Fruit fly (Drosophila melanogaster): Measurements from ENCODE around the gene CG5850.
A peak's percentile ranks its signal among the peaks of the same experiment; 100 is the strongest.

CG5850 gene

DNA sequence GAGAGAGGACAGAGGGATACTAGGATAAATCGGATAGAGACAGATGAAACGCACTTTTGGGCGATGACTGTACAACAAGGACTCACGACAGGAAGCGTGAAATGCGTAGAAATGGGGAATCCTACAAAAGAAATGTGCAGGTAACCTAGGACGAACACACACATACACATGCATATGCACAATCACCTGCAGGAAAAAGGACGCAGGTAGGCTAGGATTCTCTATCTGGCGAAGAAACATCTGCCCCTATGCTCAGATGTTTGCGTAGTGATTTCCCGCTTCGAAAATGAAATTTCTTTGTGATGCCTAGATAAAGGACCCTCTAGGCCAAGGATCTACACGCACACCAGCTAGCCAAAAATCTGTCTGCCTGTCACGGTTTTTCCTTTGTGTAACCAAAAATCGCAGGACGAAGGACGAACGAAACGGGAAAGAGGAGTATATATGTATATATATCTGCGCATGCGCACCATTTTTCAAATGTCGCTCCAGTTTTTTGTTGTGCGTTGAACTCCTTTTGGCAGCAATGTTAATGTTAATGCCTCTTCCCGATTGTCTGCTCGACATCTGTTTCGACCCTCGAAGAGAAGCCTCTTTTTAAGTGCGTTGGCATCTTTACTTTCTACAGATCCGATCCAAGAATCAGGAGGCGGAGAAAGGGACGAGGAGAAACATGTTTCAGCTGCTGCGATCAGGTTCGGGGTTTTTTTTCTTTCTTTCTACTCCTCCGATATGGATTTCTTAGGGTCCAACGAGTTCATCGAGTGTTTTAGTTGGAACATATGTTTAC, 24.6 kb upstream of the CG5850 start:
- no peak for TF ChIP-seq gl (tag; optimal IDR thresholded peaks at IDR 0.05)
- TF ChIP-seq EcR (GFP tag; optimal IDR thresholded peaks at IDR 0.05): peak; percentile 86
- TF ChIP-seq CG8301 (tag; optimal IDR thresholded peaks at IDR 0.05): no peak
- no peak for TF ChIP-seq CG10348 (GFP tag; IDR thresholded peaks at IDR 0.05)

DNA sequence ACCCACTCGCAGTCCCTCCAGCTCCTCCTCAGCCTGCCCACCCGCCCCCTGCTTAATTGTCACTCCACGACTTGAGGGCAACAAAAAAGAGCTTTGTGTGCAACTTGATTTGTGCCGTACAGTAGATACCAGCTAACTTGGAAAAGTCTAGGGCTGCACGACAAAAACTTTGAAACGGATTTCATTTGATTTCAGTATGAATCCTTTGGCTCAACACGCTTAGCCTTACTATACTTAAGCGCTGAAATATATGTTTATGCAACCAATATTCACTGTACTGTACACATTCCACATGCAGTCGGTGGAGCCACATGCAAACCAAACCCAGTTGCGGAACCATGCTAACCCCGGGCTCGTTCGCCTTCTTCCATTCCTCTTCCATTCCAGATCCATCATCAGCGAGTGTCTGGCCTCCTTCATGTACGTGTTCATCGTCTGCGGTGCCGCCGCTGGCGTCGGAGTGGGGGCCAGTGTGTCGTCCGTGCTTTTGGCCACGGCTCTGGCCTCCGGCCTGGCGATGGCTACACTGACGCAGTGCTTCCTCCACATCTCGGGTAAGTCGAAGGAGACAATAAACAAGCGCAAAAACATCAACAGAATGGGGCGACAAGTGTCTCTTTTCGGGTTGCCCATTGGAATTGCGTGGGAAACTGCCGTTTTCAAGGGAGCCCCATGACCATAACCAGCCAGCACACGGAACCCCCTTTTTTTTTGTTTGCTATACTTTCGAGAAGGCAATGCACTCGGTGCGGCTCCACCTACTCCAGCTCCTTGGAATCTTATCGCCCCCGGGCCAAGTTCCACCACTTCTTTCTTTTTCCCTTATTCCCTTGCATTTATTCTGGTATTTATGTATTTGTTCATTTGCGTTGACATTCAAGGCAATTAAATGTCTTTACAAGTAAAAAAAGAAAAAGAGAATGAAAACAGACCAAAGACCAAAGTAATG, 22.9 kb upstream of the CG5850 start:
- TF ChIP-seq rn (GFP tag; IDR thresholded peaks at IDR 0.05) (peak; percentile 90), CG4496 (GFP tag; IDR thresholded peaks at IDR 0.05) (peak; percentile 95), CG17806 (tag; optimal IDR thresholded peaks at IDR 0.05) (peak; percentile 94), Pif1A (GFP tag; optimal IDR thresholded peaks at IDR 0.05) (peak; percentile 93), D1 (tag; optimal IDR thresholded peaks at IDR 0.05) (peak; percentile 45), CG34367 (tag; optimal IDR thresholded peaks at IDR 0.05) (peak; percentile 92), CG9948 (tag; optimal IDR thresholded peaks at IDR 0.05) (peak; percentile 92), CG15710 (tag; optimal IDR thresholded peaks at IDR 0.05) (peak; percentile 94), Snoo (tag; optimal IDR thresholded peaks at IDR 0.05) (peak; percentile 81), CG8301 (tag; optimal IDR thresholded peaks at IDR 0.05) (peak; percentile 92), gl (tag; optimal IDR thresholded peaks at IDR 0.05) (peak; percentile 92), EcR (GFP tag; optimal IDR thresholded peaks at IDR 0.05) (peak; percentile 76), Ets98B (GFP tag; IDR thresholded peaks at IDR 0.05) (peak; percentile 95), CG10348 (GFP tag; IDR thresholded peaks at IDR 0.05) (0 out of 2 replicates have a peak, but pooled peaks have one; percentile 28), CG32121 (GFP tag; IDR thresholded peaks at IDR 0.05) (peak; percentile 89), fd96Ca (GFP tag; IDR thresholded peaks at IDR 0.05) (peak; percentile 97), CG13204 (GFP tag; optimal IDR thresholded peaks at IDR 0.05) (peak; percentile 89), CG14655 (GFP tag; optimal IDR thresholded peaks at IDR 0.05) (peak; percentile 94), Pif1B (GFP tag; optimal IDR thresholded peaks at IDR 0.05) (peak; percentile 95), CG12605 (GFP tag; IDR thresholded peaks at IDR 0.05) (peak; percentile 90), CG8159 (tag; optimal IDR thresholded peaks at IDR 0.05) (peak; percentile 93)

dm6 chr2L:9984078-9984772, 20.5 kb upstream of the CG5850 start, which contains the start of gene bib:
Gene bib, plus strand, starts transcription at chr2L:9984645.
- TF ChIP-seq CG15710 (tag; optimal IDR thresholded peaks at IDR 0.05) (peak; percentile 89), EcR (GFP tag; optimal IDR thresholded peaks at IDR 0.05) (peak; percentile 56), CG14655 (GFP tag; optimal IDR thresholded peaks at IDR 0.05) (peak; percentile 92), CG8301 (tag; optimal IDR thresholded peaks at IDR 0.05) (peak; percentile 84), Snoo (tag; optimal IDR thresholded peaks at IDR 0.05) (peak; percentile 82), CG12605 (GFP tag; IDR thresholded peaks at IDR 0.05) (0 out of 2 replicates have a peak, but pooled peaks have one; percentile 33), CG4496 (GFP tag; IDR thresholded peaks at IDR 0.05) (peak; percentile 73; the same call in 1 of the 3 replicates), CG10348 (GFP tag; IDR thresholded peaks at IDR 0.05) (no peak), rn (GFP tag; IDR thresholded peaks at IDR 0.05) (no peak), CG9948 (tag; optimal IDR thresholded peaks at IDR 0.05) (peak; percentile 96), fd96Ca (GFP tag; IDR thresholded peaks at IDR 0.05) (peak; percentile 51; the same call in 1 of the 3 replicates), CG17806 (tag; optimal IDR thresholded peaks at IDR 0.05) (peak; percentile 90), D1 (tag; optimal IDR thresholded peaks at IDR 0.05) (peak; percentile 97), CG34367 (tag; optimal IDR thresholded peaks at IDR 0.05) (peak; percentile 85), Pif1A (GFP tag; optimal IDR thresholded peaks at IDR 0.05) (peak; percentile 80), CG32121 (GFP tag; IDR thresholded peaks at IDR 0.05) (peak; percentile 62), gl (tag; optimal IDR thresholded peaks at IDR 0.05) (peak; percentile 68), CG8159 (tag; optimal IDR thresholded peaks at IDR 0.05) (peak; percentile 95), CG13204 (GFP tag; optimal IDR thresholded peaks at IDR 0.05) (peak; percentile 82), Pif1B (GFP tag; optimal IDR thresholded peaks at IDR 0.05) (peak; percentile 90), Ets98B (GFP tag; IDR thresholded peaks at IDR 0.05) (peak; percentile 51)

DNA sequence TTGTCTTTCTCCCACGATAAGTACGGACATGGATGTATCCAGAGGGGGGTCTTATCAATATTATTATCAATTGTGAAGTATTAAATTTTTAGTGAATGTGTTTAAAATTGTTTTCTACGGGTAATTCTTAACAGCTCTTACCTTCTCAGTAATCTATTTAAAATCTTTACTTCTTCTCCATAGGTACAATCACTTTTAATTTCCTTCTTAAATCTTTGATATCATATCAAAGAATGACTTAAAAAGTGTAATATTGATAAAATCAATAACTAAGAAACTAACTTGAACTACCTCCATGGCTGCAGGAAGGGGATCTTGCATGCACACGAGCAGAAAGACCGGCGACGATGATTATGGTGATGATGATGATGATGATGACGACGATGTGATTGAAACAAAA, 18.8 kb upstream of the CG5850 start:
- no peak for TF ChIP-seq rn (GFP tag; IDR thresholded peaks at IDR 0.05)
- TF ChIP-seq CG10348 (GFP tag; IDR thresholded peaks at IDR 0.05): no peak
- no peak for TF ChIP-seq CG32121 (GFP tag; IDR thresholded peaks at IDR 0.05)
- peak; percentile 64 for TF ChIP-seq CG15710 (tag; optimal IDR thresholded peaks at IDR 0.05)
- no peak for TF ChIP-seq CG13204 (GFP tag; optimal IDR thresholded peaks at IDR 0.05)
- TF ChIP-seq CG4496 (GFP tag; IDR thresholded peaks at IDR 0.05): no peak
- peak; percentile 20 for TF ChIP-seq CG34367 (tag; optimal IDR thresholded peaks at IDR 0.05)
- no peak for TF ChIP-seq fd96Ca (GFP tag; IDR thresholded peaks at IDR 0.05)
- no peak for TF ChIP-seq gl (tag; optimal IDR thresholded peaks at IDR 0.05)
- TF ChIP-seq Pif1B (GFP tag; optimal IDR thresholded peaks at IDR 0.05): peak; percentile 55
- no peak for TF ChIP-seq D1 (tag; optimal IDR thresholded peaks at IDR 0.05)
- TF ChIP-seq CG9948 (tag; optimal IDR thresholded peaks at IDR 0.05): peak; percentile 65
- TF ChIP-seq Snoo (tag; optimal IDR thresholded peaks at IDR 0.05): peak; percentile 75
- TF ChIP-seq EcR (GFP tag; optimal IDR thresholded peaks at IDR 0.05): no peak
- TF ChIP-seq CG8301 (tag; optimal IDR thresholded peaks at IDR 0.05): no peak
- no peak for TF ChIP-seq Ets98B (GFP tag; IDR thresholded peaks at IDR 0.05)
- TF ChIP-seq Pif1A (GFP tag; optimal IDR thresholded peaks at IDR 0.05): peak; percentile 73
- peak; percentile 29 for TF ChIP-seq CG14655 (GFP tag; optimal IDR thresholded peaks at IDR 0.05)
- peak; percentile 81 for TF ChIP-seq CG8159 (tag; optimal IDR thresholded peaks at IDR 0.05)
- peak; percentile 70 for TF ChIP-seq CG17806 (tag; optimal IDR thresholded peaks at IDR 0.05)

All from whole organism, pupa.